Fruit fly (Drosophila melanogaster): ENCODE data around the gene PGAP5.

DNA sequence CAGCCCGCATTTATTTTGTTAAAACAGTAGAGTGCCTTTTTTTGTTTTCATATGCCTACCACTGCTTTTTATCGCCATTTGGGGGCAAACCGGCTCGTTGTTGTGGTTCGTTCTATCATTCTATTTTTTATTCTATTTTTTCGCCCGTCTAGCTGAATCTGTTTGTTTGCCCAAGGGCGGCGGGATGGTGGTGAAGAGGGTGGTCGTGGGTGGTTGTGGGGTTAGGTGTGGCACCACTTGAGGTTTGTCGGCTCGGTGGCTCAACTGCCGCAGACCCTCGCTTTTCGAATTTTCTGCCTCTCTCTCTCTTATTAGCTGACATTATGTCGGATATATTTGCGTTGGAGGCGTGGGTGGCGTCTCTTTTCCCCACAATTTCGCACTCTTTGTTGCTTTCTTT lies 27.1 kb upstream of the PGAP5 start:
- TF ChIP-seq btn (GFP tag; optimal IDR thresholded peaks at IDR 0.05) (no peak), nerfin-1 (tag; optimal IDR thresholded peaks at IDR 0.05) (no peak), bbx (GFP tag; IDR thresholded peaks at IDR 0.05; ENCODE audit: partially characterized antibody) (no peak), CG7839 (tag; optimal IDR thresholded peaks at IDR 0.05) (no peak), CG30431 (GFP tag; optimal IDR thresholded peaks at IDR 0.05) (no peak), Mad (GFP tag; optimal IDR thresholded peaks at IDR 0.05) (no peak), Trl (optimal IDR thresholded peaks at IDR 0.05) (no peak), Trl (GFP tag; optimal IDR thresholded peaks at IDR 0.05) (no peak), gro (GFP tag; optimal IDR thresholded peaks at IDR 0.05) (no peak), gem (tag; optimal IDR thresholded peaks at IDR 0.05) (no peak), Hr51 (GFP tag; optimal IDR thresholded peaks at IDR 0.05) (no peak), Ravus (GFP tag; IDR thresholded peaks at IDR 0.05) (no peak)
